Fruit fly (Drosophila melanogaster) whole organism: Measurements from ENCODE around the gene Xport-A.

ENCODE experiments used
- CG8478 ChIP-seq: fragments of >200 bp; optimal IDR thresholded peaks from 2 replicates; lab custom pipeline; 2018; ENCODE audit warnings: inconsistent platforms
- Dll ChIP-seq: fragments of >200 bp; optimal IDR thresholded peaks from 2 replicates; lab custom pipeline; 2017
- pan ChIP-seq: fragments of >200 bp; optimal IDR thresholded peaks from 2 replicates; lab custom pipeline; 2017
- psq ChIP-seq: fragments of >200 bp; optimal IDR thresholded peaks from 2 replicates; lab custom pipeline; 2017
- usp ChIP-seq: fragments of >200 bp; optimal IDR thresholded peaks from 2 replicates; lab custom pipeline; 2017; ENCODE audit warnings: missing biosample characterization, missing genetic modification characterization, mixed read lengths

DNA sequence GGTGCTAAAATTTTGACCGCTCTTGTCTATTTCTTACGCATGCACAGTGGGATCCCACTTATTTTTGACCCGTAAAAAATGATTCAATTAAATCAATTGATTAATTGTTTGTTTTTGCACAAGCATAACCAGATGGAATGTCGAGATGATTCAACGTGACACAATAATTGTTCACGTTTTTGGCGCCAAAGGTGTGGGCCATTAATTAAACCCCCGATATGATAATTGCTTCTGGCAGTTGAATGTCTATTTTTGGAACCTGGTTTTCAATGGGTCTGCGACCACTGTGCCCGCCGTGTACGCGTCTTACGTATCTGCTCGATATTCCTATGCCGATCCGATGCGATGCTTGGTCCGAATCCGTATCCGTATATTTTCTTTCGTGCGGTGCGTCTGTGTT, 23.2 kb downstream of the Xport-A start:
- TF ChIP-seq pan (lab: Kevin White, UChicago) (no peak), psq (lab: Kevin White, UChicago) (no peak), CG8478 (lab: Kevin White, UChicago) (no peak), usp (no peak), Dll (lab: Kevin White, UChicago) (no peak)
